Fruit fly (Drosophila melanogaster) whole organism, embryonic: ENCODE data around the gene Pstk.
A peak's percentile ranks its signal among the peaks of the same experiment; 100 is the strongest.

Experiments used
- Antp ChIP-seq: fragments of 200-800 bp; sonication (Bioruptor generic); optimal IDR thresholded peaks from 3 replicates; lab custom pipeline; 2016; ENCODE audit warnings: missing biosample characterization, missing genetic modification characterization
- CG11504 ChIP-seq: fragments of 200-800 bp; sonication (Bioruptor generic); optimal IDR thresholded peaks from 3 replicates; lab custom pipeline; 2019; ENCODE audit warnings: missing biosample characterization, mild to moderate bottlenecking, missing genetic modification characterization, moderate library complexity
- CG12659 ChIP-seq: fragments of 200-800 bp; sonication (Bioruptor generic); optimal IDR thresholded peaks from 3 replicates; lab custom pipeline; 2017; ENCODE audit warnings: mild to moderate bottlenecking, missing biosample characterization, missing genetic modification reagents, missing genetic modification characterization
- CG13424 ChIP-seq: fragments of 200-800 bp; sonication (Bioruptor generic); optimal IDR thresholded peaks from 2 replicates; lab custom pipeline; 2019; ENCODE audit warnings: missing biosample characterization, mild to moderate bottlenecking, missing genetic modification characterization, moderate library complexity
- CG14014 ChIP-seq: fragments of 200-800 bp; sonication (Bioruptor generic); IDR thresholded peaks from 2 replicates; pipeline ENCODE4 v1.3.6; 2022; ENCODE audit warnings: missing biosample characterization, missing genetic modification characterization
- CG14710 ChIP-seq: fragments of 200-800 bp; sonication (Bioruptor generic); optimal IDR thresholded peaks from 3 replicates; lab custom pipeline; 2019; ENCODE audit warnings: missing biosample characterization, mild to moderate bottlenecking, missing genetic modification characterization, moderate library complexity
- CG15269 ChIP-seq: fragments of 200-800 bp; sonication (Bioruptor generic); optimal IDR thresholded peaks from 2 replicates; lab custom pipeline; 2018; ENCODE audit warnings: missing biosample characterization, mild to moderate bottlenecking, missing genetic modification characterization, moderate library complexity
- CG15514 ChIP-seq: fragments of 200-800 bp; sonication (Bioruptor generic); optimal IDR thresholded peaks from 3 replicates; lab custom pipeline; 2017; ENCODE audit warnings: missing biosample characterization, missing genetic modification characterization, mild to moderate bottlenecking, moderate library complexity, missing genetic modification reagents
- CG15696 ChIP-seq: fragments of 200-800 bp; sonication (Bioruptor generic); optimal IDR thresholded peaks from 2 replicates; lab custom pipeline; 2019; ENCODE audit warnings: missing biosample characterization, mild to moderate bottlenecking, missing genetic modification characterization, moderate library complexity
- CG1603 ChIP-seq: fragments of 200-800 bp; sonication (Bioruptor generic); optimal IDR thresholded peaks from 2 replicates; lab custom pipeline; 2019; ENCODE audit warnings: missing biosample characterization, mild to moderate bottlenecking, missing genetic modification characterization, moderate library complexity
- CG16813 ChIP-seq: fragments of 200-800 bp; sonication (Bioruptor generic); IDR thresholded peaks from 3 replicates; pipeline ENCODE4 v1.3.6; 2022; ENCODE audit warnings: missing biosample characterization, missing genetic modification characterization; ENCODE audit not compliant: partially characterized antibody
- CG17829 ChIP-seq: fragments of 200-800 bp; optimal IDR thresholded peaks from 2 replicates; lab custom pipeline; 2019; ENCODE audit warnings: missing biosample characterization, mild to moderate bottlenecking, missing genetic modification characterization, moderate library complexity
- CG2116 ChIP-seq: fragments of 200-800 bp; sonication (Bioruptor generic); optimal IDR thresholded peaks from 3 replicates; lab custom pipeline; 2018; ENCODE audit warnings: missing biosample characterization, mild to moderate bottlenecking, missing genetic modification characterization
- CG33557 ChIP-seq: fragments of 200-800 bp; sonication (Bioruptor generic); optimal IDR thresholded peaks from 2 replicates; lab custom pipeline; 2019; ENCODE audit warnings: missing biosample characterization, mild to moderate bottlenecking, missing genetic modification characterization, moderate library complexity
- CG4424 ChIP-seq: fragments of 200-800 bp; sonication (Bioruptor generic); optimal IDR thresholded peaks from 3 replicates; lab custom pipeline; 2016; ENCODE audit warnings: missing biosample characterization, missing genetic modification characterization
- CG7357 ChIP-seq: fragments of 200-800 bp; sonication (Bioruptor generic); IDR thresholded peaks from 3 replicates; pipeline ENCODE4 v1.3.6; 2022; ENCODE audit warnings: missing biosample characterization, missing genetic modification characterization
- CG7556 ChIP-seq: fragments of 200-800 bp; sonication (Bioruptor generic); optimal IDR thresholded peaks from 2 replicates; lab custom pipeline; 2017; ENCODE audit warnings: missing biosample characterization, mild to moderate bottlenecking, missing genetic modification characterization
- CG7987 ChIP-seq: fragments of 200-800 bp; sonication (Bioruptor generic); optimal IDR thresholded peaks from 2 replicates; lab custom pipeline; 2018; ENCODE audit warnings: missing biosample characterization, mild to moderate bottlenecking, missing genetic modification characterization, moderate library complexity
- CG9932 ChIP-seq: fragments of 200-800 bp; sonication (Bioruptor generic); IDR thresholded peaks from 2 replicates; pipeline ENCODE4 v1.3.6; 2022; ENCODE audit warnings: missing biosample characterization, missing genetic modification characterization
- CHES-1-like ChIP-seq: fragments of 200-800 bp; sonication (Bioruptor generic); optimal IDR thresholded peaks from 2 replicates; lab custom pipeline; 2016; ENCODE audit warnings: missing biosample characterization, missing genetic modification characterization
- Fer1 ChIP-seq: fragments of 200-800 bp; sonication (Bioruptor generic); optimal IDR thresholded peaks from 2 replicates; lab custom pipeline; 2017; ENCODE audit warnings: missing biosample characterization, mild to moderate bottlenecking, missing genetic modification characterization
- Fer2 ChIP-seq: fragments of 200-800 bp; sonication (Bioruptor generic); optimal IDR thresholded peaks from 2 replicates; lab custom pipeline; 2018; ENCODE audit warnings: missing biosample characterization, mild to moderate bottlenecking, missing genetic modification characterization, moderate library complexity
- HmgZ ChIP-seq: fragments of 200-800 bp; sonication (Bioruptor generic); optimal IDR thresholded peaks from 2 replicates; lab custom pipeline; 2018; ENCODE audit warnings: missing biosample characterization, mild to moderate bottlenecking, missing genetic modification characterization
- Hr78 ChIP-seq, 2 experiments: fragments of 200-800 bp in 1 of 2; fragments of >200 bp in 1 of 2; sonication (Bioruptor generic) in 1 of 2; optimal IDR thresholded peaks; 2 replicates each; lab custom pipeline; 2017 to 2019; ENCODE audit warnings: missing biosample characterization in 2 of 2, missing genetic modification characterization in 2 of 2, mild to moderate bottlenecking in 1 of 2, moderate library complexity in 1 of 2
- Meics ChIP-seq: fragments of 200-800 bp; sonication (Bioruptor generic); optimal IDR thresholded peaks from 2 replicates; lab custom pipeline; 2017; ENCODE audit warnings: missing biosample characterization, mild to moderate bottlenecking, missing genetic modification characterization
- NC2β ChIP-seq: fragments of 200-800 bp; sonication (Bioruptor generic); optimal IDR thresholded peaks from 2 replicates; lab custom pipeline; 2016; ENCODE audit warnings: missing biosample characterization, missing genetic modification characterization
- Opbp ChIP-seq: fragments of 200-800 bp; sonication (Bioruptor generic); IDR thresholded peaks from 3 replicates; pipeline ENCODE4 v1.3.6; 2022; ENCODE audit warnings: missing biosample characterization, missing genetic modification characterization; ENCODE audit not compliant: partially characterized antibody
- Rfx ChIP-seq: fragments of 200-800 bp; sonication (Bioruptor generic); IDR thresholded peaks from 2 replicates; pipeline ENCODE4 v1.3.6; 2022; ENCODE audit warnings: missing biosample characterization, missing genetic modification characterization
- Scr ChIP-seq: fragments of 200-800 bp; sonication (Bioruptor generic); IDR thresholded peaks from 2 replicates; pipeline ENCODE4 v1.3.6; 2022; ENCODE audit warnings: missing biosample characterization, missing genetic modification characterization; ENCODE audit not compliant: partially characterized antibody
- Sry-δ ChIP-seq: fragments of 200-800 bp; sonication (Bioruptor generic); optimal IDR thresholded peaks from 2 replicates; lab custom pipeline; 2016; ENCODE audit warnings: missing biosample characterization, missing genetic modification characterization
- YL-1 ChIP-seq: fragments of 200-800 bp; sonication (Bioruptor generic); optimal IDR thresholded peaks from 3 replicates; lab custom pipeline; 2017; ENCODE audit warnings: missing biosample characterization, mild to moderate bottlenecking, missing genetic modification characterization
- amos ChIP-seq: fragments of 200-800 bp; sonication (Bioruptor generic); IDR thresholded peaks from 2 replicates; pipeline ENCODE4 v1.3.6; 2022; ENCODE audit warnings: missing biosample characterization, missing genetic modification characterization; ENCODE audit not compliant: partially characterized antibody
- ato ChIP-seq: fragments of 200-800 bp; sonication (Bioruptor generic); IDR thresholded peaks from 2 replicates; pipeline ENCODE4 v1.3.6; 2022; ENCODE audit warnings: missing biosample characterization, missing genetic modification characterization; ENCODE audit not compliant: partially characterized antibody
- ind ChIP-seq: fragments of 200-800 bp; sonication (Bioruptor generic); optimal IDR thresholded peaks from 3 replicates; lab custom pipeline; 2016; ENCODE audit warnings: missing biosample characterization, missing genetic modification characterization
- lola ChIP-seq, 3 experiments: fragments of >200 bp in 2 of 3; fragments of 200-800 bp in 1 of 3; sonication (Bioruptor generic) in 1 of 3; optimal IDR thresholded peaks; 2 replicates each; lab custom pipeline; 2017 to 2019; ENCODE audit warnings: missing biosample characterization in 3 of 3, missing genetic modification characterization in 3 of 3, mild to moderate bottlenecking in 1 of 3, moderate library complexity in 1 of 3
- mam ChIP-seq: fragments of 200-800 bp; sonication (Bioruptor generic); optimal IDR thresholded peaks from 3 replicates; lab custom pipeline; 2016; ENCODE audit warnings: missing biosample characterization, missing genetic modification characterization
- nom ChIP-seq: fragments of 200-800 bp; sonication (Bioruptor generic); optimal IDR thresholded peaks from 2 replicates; lab custom pipeline; 2017; ENCODE audit warnings: missing biosample characterization, missing genetic modification characterization, mild to moderate bottlenecking, moderate library complexity, missing genetic modification reagents
- otp ChIP-seq: fragments of 200-800 bp; sonication (Bioruptor generic); IDR thresholded peaks from 3 replicates; pipeline ENCODE4, ENCODE4 v1.3.6; 2022; ENCODE audit warnings: missing biosample characterization, missing genetic modification characterization
- pzg ChIP-seq: fragments of 200-800 bp; sonication (Bioruptor generic); optimal IDR thresholded peaks from 3 replicates; lab custom pipeline; 2018; ENCODE audit warnings: missing biosample characterization, mild to moderate bottlenecking, missing genetic modification characterization, moderate library complexity
- row ChIP-seq: fragments of 200-800 bp; sonication (Bioruptor generic); IDR thresholded peaks from 3 replicates; pipeline ENCODE4 v1.3.6; 2022; ENCODE audit warnings: missing biosample characterization, missing genetic modification characterization
- sens ChIP-seq: fragments of 200-800 bp; sonication (Bioruptor generic); peaks from one replicate; lab custom pipeline; 2016; ENCODE audit warnings: missing biosample characterization, missing genetic modification characterization
- sisA ChIP-seq: fragments of 200-800 bp; sonication (Bioruptor generic); IDR thresholded peaks from 2 replicates; pipeline ENCODE4 v1.3.6; 2022; ENCODE audit warnings: missing biosample characterization, missing genetic modification characterization
- stwl ChIP-seq: fragments of 200-800 bp; sonication (Bioruptor generic); optimal IDR thresholded peaks from 3 replicates; lab custom pipeline; 2018; ENCODE audit warnings: missing biosample characterization, mild to moderate bottlenecking, missing genetic modification characterization, moderate library complexity
- trem ChIP-seq: fragments of 200-800 bp; optimal IDR thresholded peaks from 3 replicates; lab custom pipeline; 2019; ENCODE audit warnings: missing biosample characterization, mild to moderate bottlenecking, missing genetic modification characterization, moderate library complexity
- zen2 ChIP-seq: fragments of 200-800 bp; sonication (Bioruptor generic); IDR thresholded peaks from 3 replicates; pipeline ENCODE4 v1.3.6; 2022; ENCODE audit warnings: missing biosample characterization, missing genetic modification characterization; ENCODE audit not compliant: partially characterized antibody
- zf30C ChIP-seq: fragments of 200-800 bp; sonication (Bioruptor generic); optimal IDR thresholded peaks from 3 replicates; lab custom pipeline; 2018; ENCODE audit warnings: missing biosample characterization, mild to moderate bottlenecking, missing genetic modification characterization
- zfh2 ChIP-seq: fragments of 200-800 bp; sonication (Bioruptor generic); optimal IDR thresholded peaks from 2 replicates; lab custom pipeline; 2016; ENCODE audit warnings: missing biosample characterization, missing genetic modification characterization

Pstk gene

DNA sequence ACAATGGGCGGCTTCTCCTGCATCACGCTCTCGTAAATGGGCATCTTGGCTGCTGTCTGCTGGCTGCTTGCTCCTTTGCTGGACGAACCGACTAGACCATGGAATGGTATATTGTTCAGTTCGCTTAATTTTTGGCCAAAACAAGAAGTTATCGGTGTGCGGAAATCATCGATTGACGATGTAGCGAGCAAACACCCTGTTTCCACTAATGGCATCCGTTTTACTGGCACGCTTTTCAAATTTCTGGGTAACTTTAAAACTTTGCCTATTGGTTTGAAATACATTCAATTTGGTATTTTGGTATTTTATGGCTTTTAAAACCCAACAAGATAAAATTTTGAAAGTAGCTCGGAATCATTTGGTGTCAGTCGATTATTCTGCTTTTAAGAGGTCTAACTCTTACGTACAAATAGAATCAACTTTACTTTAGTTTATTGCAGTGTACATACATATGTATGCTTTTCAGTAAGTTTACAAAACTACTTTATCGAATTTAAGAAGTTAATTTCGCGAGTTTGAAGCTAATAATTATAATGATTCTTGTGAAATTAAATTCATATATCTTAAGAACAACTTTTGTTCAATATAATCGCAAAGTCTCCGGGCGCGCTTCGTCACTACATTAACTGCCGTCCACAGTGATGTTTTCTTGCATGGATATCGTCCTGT, 27.7 kb upstream of the Pstk start, which contains the start of gene Arp10 (continued):
- TF ChIP-seq CG33557 (GFP tag; lab: Kevin White, UChicago) (peak; percentile 2), Meics (GFP tag; lab: Kevin White, UChicago) (peak; percentile 82), CG12659 (GFP tag; lab: Kevin White, UChicago) (peak; percentile 47), CG1603 (peak; percentile 64), Sry-δ (peak; percentile 57), CG11504 (tag; lab: Kevin White, UChicago) (no peak), Opbp (peak; percentile 60; the same call in 1 of the 3 replicates), YL-1 (GFP tag; lab: Kevin White, UChicago) (peak; percentile 18), CG15514 (peak; percentile 60), zfh2 (GFP tag; lab: Kevin White, UChicago) (peak; percentile 14), CHES-1-like (GFP tag; lab: Kevin White, UChicago) (peak; percentile 32), Scr (GFP tag; lab: Robert Waterston, UW) (peak; percentile 51), zf30C (GFP tag; lab: Kevin White, UChicago) (peak; percentile 58), CG9932 (GFP tag; lab: Robert Waterston, UW) (peak; percentile 37; the same call in 1 of the 2 replicates), Antp (peak; percentile 0), CG15269 (tag; lab: Kevin White, UChicago) (no peak), CG16813 (GFP tag; lab: Robert Waterston, UW) (peak; percentile 60; the same call in 2 of the 3 replicates), CG15696 (tag; lab: Kevin White, UChicago) (peak; percentile 13), zen2 (GFP tag; lab: Robert Waterston, UW) (0 out of 3 replicates have a peak, but pooled peaks have one; percentile 31), ind (peak; percentile 0), sens (GFP tag; lab: Kevin White, UChicago) (peak; percentile 72), CG7357 (GFP tag; lab: Robert Waterston, UW) (peak; percentile 91), CG13424 (tag; lab: Kevin White, UChicago) (peak; percentile 14), row (GFP tag; lab: Robert Waterston, UW) (peak; percentile 77), HmgZ (tag; lab: Kevin White, UChicago) (peak; percentile 50), CG7556 (no peak), CG2116 (GFP tag; lab: Kevin White, UChicago) (peak; percentile 61), CG17829 (tag; lab: Kevin White, UChicago) (peak; percentile 15), stwl (peak; percentile 43), CG14014 (GFP tag; lab: Robert Waterston, UW) (0 out of 2 replicates have a peak, but pooled peaks have one; percentile 9), Fer1 (GFP tag; lab: Kevin White, UChicago) (peak; percentile 12), nom (no peak), amos (GFP tag; lab: Robert Waterston, UW) (peak; percentile 44; the same call in 1 of the 2 replicates), Fer2 (tag; lab: Kevin White, UChicago) (no peak), trem (tag; lab: Kevin White, UChicago) (peak; percentile 36), otp (GFP tag; lab: Robert Waterston, UW) (no peak), mam (GFP tag; lab: Kevin White, UChicago) (peak; percentile 7), CG4424 (GFP tag; lab: Kevin White, UChicago) (peak; percentile 1), NC2β (GFP tag; lab: Kevin White, UChicago) (no peak), CG14710 (tag; lab: Kevin White, UChicago) (peak; percentile 54), lola (GFP tag; optimal IDR thresholded peaks at IDR 0.05; lab: Kevin White, UChicago) (peak in 2 of 3 experiments; percentile 3 to 81), Rfx (0 out of 2 replicates have a peak, but pooled peaks have one; percentile 16), ato (GFP tag; lab: Robert Waterston, UW) (peak; percentile 41; the same call in 1 of the 2 replicates), sisA (no peak), CG7987 (no peak), pzg (GFP tag; lab: Kevin White, UChicago) (peak; percentile 59), Hr78 (GFP tag; optimal IDR thresholded peaks at IDR 0.05; lab: Kevin White, UChicago) (no peak)
